Fruit fly (Drosophila melanogaster) whole organism, prepupa: ENCODE data around the gene CG11596.

Experiments used
- CG10631 ChIP-seq: fragments of 200-800 bp; sonication (Bioruptor generic); optimal IDR thresholded peaks from 2 replicates; lab custom pipeline; 2016; ENCODE audit warnings: missing biosample characterization, missing genetic modification characterization
- CG10669 ChIP-seq: fragments of 200-800 bp; sonication (Bioruptor generic); optimal IDR thresholded peaks from 3 replicates; lab custom pipeline; 2018; ENCODE audit warnings: missing biosample characterization, mild to moderate bottlenecking, missing genetic modification characterization, moderate library complexity
- CG11294 ChIP-seq: fragments of 200-800 bp; sonication (Bioruptor generic); IDR thresholded peaks from 2 replicates; pipeline ENCODE4 v1.3.6; 2022; ENCODE audit warnings: missing biosample characterization, missing genetic modification characterization
- CG11762 ChIP-seq: fragments of 200-800 bp; sonication (Bioruptor generic); optimal IDR thresholded peaks from 3 replicates; lab custom pipeline; 2016; ENCODE audit warnings: missing biosample characterization, missing genetic modification characterization; ENCODE audit not compliant: insufficient read depth
- CG11902 ChIP-seq: fragments of 200-800 bp; sonication (Bioruptor generic); optimal IDR thresholded peaks from 3 replicates; lab custom pipeline; 2016; ENCODE audit warnings: missing biosample characterization, missing genetic modification characterization
- CG15336 ChIP-seq: fragments of 200-800 bp; sonication (Bioruptor generic); IDR thresholded peaks from 2 replicates; pipeline ENCODE4 v1.3.6; 2022; ENCODE audit warnings: missing biosample characterization, missing genetic modification characterization
- CG16779 ChIP-seq: fragments of 200-800 bp; sonication (Bioruptor generic); optimal IDR thresholded peaks from 3 replicates; lab custom pipeline; 2017; ENCODE audit warnings: missing biosample characterization, mild to moderate bottlenecking, missing genetic modification characterization
- CG32006 ChIP-seq: fragments of 200-800 bp; sonication (Bioruptor generic); optimal IDR thresholded peaks from 3 replicates; lab custom pipeline; 2017; ENCODE audit warnings: missing biosample characterization, mild to moderate bottlenecking, missing genetic modification characterization
- CG34406 ChIP-seq: fragments of 200-800 bp; sonication (Bioruptor generic); optimal IDR thresholded peaks from 3 replicates; lab custom pipeline; 2016; ENCODE audit warnings: missing biosample characterization, missing genetic modification characterization
- CG3919 ChIP-seq: fragments of 200-800 bp; sonication (Bioruptor generic); optimal IDR thresholded peaks from 3 replicates; lab custom pipeline; 2016; ENCODE audit warnings: missing biosample characterization, missing genetic modification characterization
- CG4318 ChIP-seq: fragments of 200-800 bp; sonication (Bioruptor generic); optimal IDR thresholded peaks from 3 replicates; lab custom pipeline; 2017; ENCODE audit warnings: missing biosample characterization, mild to moderate bottlenecking, missing genetic modification characterization
- CG6163 ChIP-seq: fragments of 200-800 bp; sonication (Bioruptor generic); IDR thresholded peaks from 3 replicates; pipeline ENCODE4 v1.3.6; 2022; ENCODE audit warnings: missing biosample characterization, missing genetic modification characterization
- CG6276 ChIP-seq: fragments of 200-800 bp; sonication (Bioruptor generic); optimal IDR thresholded peaks from 2 replicates; lab custom pipeline; 2017; ENCODE audit warnings: missing biosample characterization, mild to moderate bottlenecking, missing genetic modification characterization
- CG6792 ChIP-seq: fragments of 200-800 bp; sonication (Bioruptor generic); optimal IDR thresholded peaks from 3 replicates; lab custom pipeline; 2016; ENCODE audit warnings: missing biosample characterization, missing genetic modification characterization
- CG6854 ChIP-seq: fragments of 200-800 bp; sonication (Bioruptor generic); optimal IDR thresholded peaks from 2 replicates; lab custom pipeline; 2017; ENCODE audit warnings: missing biosample characterization, mild to moderate bottlenecking, missing genetic modification characterization
- CG8119 ChIP-seq: fragments of 200-800 bp; sonication (Bioruptor generic); IDR thresholded peaks from 3 replicates; pipeline ENCODE4 v1.3.6; 2022; ENCODE audit warnings: missing biosample characterization, missing genetic modification characterization
- CG9139 ChIP-seq: fragments of 200-800 bp; sonication (Bioruptor generic); optimal IDR thresholded peaks from 3 replicates; lab custom pipeline; 2017; ENCODE audit warnings: missing biosample characterization, mild to moderate bottlenecking, missing genetic modification characterization
- Eip75B ChIP-seq: fragments of 200-800 bp; sonication (Bioruptor generic); optimal IDR thresholded peaks from 3 replicates; lab custom pipeline; 2016; ENCODE audit warnings: missing biosample characterization, missing genetic modification characterization
- Eip78C ChIP-seq: fragments of 200-800 bp; sonication (Bioruptor generic); peaks from one replicate; lab custom pipeline; 2016; ENCODE audit warnings: missing biosample characterization, missing genetic modification characterization
- Eip93F ChIP-seq: fragments of 200-800 bp; sonication (Bioruptor generic); optimal IDR thresholded peaks from 2 replicates; lab custom pipeline; 2016; ENCODE audit warnings: missing biosample characterization, mild to moderate bottlenecking, missing genetic modification characterization
- Ets96B ChIP-seq: fragments of 200-800 bp; optimal IDR thresholded peaks from 2 replicates; lab custom pipeline; 2019; ENCODE audit warnings: missing biosample characterization, mild to moderate bottlenecking, missing genetic modification characterization, moderate library complexity
- Gug ChIP-seq: fragments of 200-800 bp; sonication (Bioruptor generic); IDR thresholded peaks from 2 replicates; pipeline ENCODE4 v1.3.6; 2022; ENCODE audit warnings: missing biosample characterization, missing genetic modification characterization
- Hr4 ChIP-seq: fragments of 200-800 bp; sonication (Bioruptor generic); optimal IDR thresholded peaks from 3 replicates; lab custom pipeline; 2016; ENCODE audit warnings: missing biosample characterization, missing genetic modification characterization
- Met ChIP-seq: fragments of 200-800 bp; sonication (Bioruptor generic); optimal IDR thresholded peaks from 3 replicates; lab custom pipeline; 2016; ENCODE audit warnings: missing biosample characterization, missing genetic modification characterization
- Sox102F ChIP-seq: fragments of 200-800 bp; sonication (Bioruptor generic); optimal IDR thresholded peaks from 2 replicates; lab custom pipeline; 2016; ENCODE audit warnings: missing biosample characterization, mild to moderate bottlenecking, missing genetic modification characterization
- Sox14 ChIP-seq: fragments of 200-800 bp; sonication (Bioruptor generic); optimal IDR thresholded peaks from 3 replicates; lab custom pipeline; 2016; ENCODE audit warnings: missing biosample characterization, missing genetic modification characterization
- Sox15 ChIP-seq: fragments of 200-800 bp; sonication (Bioruptor generic); optimal IDR thresholded peaks from 3 replicates; lab custom pipeline; 2016; ENCODE audit warnings: missing biosample characterization, missing genetic modification characterization
- achi ChIP-seq: fragments of 200-800 bp; sonication (Bioruptor generic); optimal IDR thresholded peaks from 3 replicates; lab custom pipeline; 2016; ENCODE audit warnings: missing biosample characterization, missing genetic modification characterization
- cyc ChIP-seq: fragments of 200-800 bp; sonication (Bioruptor generic); optimal IDR thresholded peaks from 3 replicates; lab custom pipeline; 2016; ENCODE audit warnings: missing biosample characterization, missing genetic modification characterization
- dac ChIP-seq: fragments of 200-800 bp; sonication (Bioruptor generic); optimal IDR thresholded peaks from 2 replicates; lab custom pipeline; 2017; ENCODE audit warnings: missing biosample characterization, mild to moderate bottlenecking, missing genetic modification characterization
- eg ChIP-seq: fragments of 200-800 bp; sonication (Bioruptor generic); IDR thresholded peaks from 3 replicates; pipeline ENCODE4 v1.3.6; 2022; ENCODE audit warnings: missing biosample characterization, missing genetic modification characterization
- esn ChIP-seq: fragments of 200-800 bp; sonication (Bioruptor generic); optimal IDR thresholded peaks from 2 replicates; lab custom pipeline; 2016; ENCODE audit warnings: missing biosample characterization, mild to moderate bottlenecking, missing genetic modification characterization, moderate library complexity
- fkh ChIP-seq: fragments of 200-800 bp; sonication (Bioruptor generic); optimal IDR thresholded peaks from 3 replicates; lab custom pipeline; 2017; ENCODE audit warnings: missing biosample characterization, mild to moderate bottlenecking, missing genetic modification characterization, moderate library complexity
- lz ChIP-seq: fragments of 200-800 bp; sonication (Bioruptor generic); optimal IDR thresholded peaks from 3 replicates; lab custom pipeline; 2016; ENCODE audit warnings: missing biosample characterization, missing genetic modification characterization
- net ChIP-seq: fragments of 200-800 bp; sonication (Bioruptor generic); optimal IDR thresholded peaks from 3 replicates; lab custom pipeline; 2016; ENCODE audit warnings: missing biosample characterization, missing genetic modification characterization
- pdm3 ChIP-seq: fragments of 200-800 bp; sonication (Bioruptor generic); optimal IDR thresholded peaks from 3 replicates; lab custom pipeline; 2016; ENCODE audit warnings: missing biosample characterization, missing genetic modification characterization
- salr ChIP-seq, 2 experiments: fragments of 200-800 bp; sonication (Bioruptor generic); optimal IDR thresholded peaks; 3 replicates each; lab custom pipeline; 2016 to 2018; ENCODE audit warnings: missing biosample characterization in 2 of 2, missing genetic modification characterization in 2 of 2, mild to moderate bottlenecking in 1 of 2
- ss ChIP-seq, 2 experiments: fragments of 200-800 bp; sonication (Bioruptor generic); optimal IDR thresholded peaks; 2 replicates in 1 of 2; 3 replicates in 1 of 2; lab custom pipeline; 2017 to 2018; ENCODE audit warnings: mild to moderate bottlenecking in 2 of 2, missing biosample characterization in 2 of 2, missing genetic modification characterization in 2 of 2, moderate library complexity in 1 of 2
- svp ChIP-seq: fragments of 200-800 bp; sonication (Bioruptor generic); peaks from one replicate; lab custom pipeline; 2016; ENCODE audit warnings: missing biosample characterization, missing genetic modification characterization
- topi ChIP-seq: fragments of 200-800 bp; sonication (Bioruptor generic); optimal IDR thresholded peaks from 3 replicates; lab custom pipeline; 2016; ENCODE audit warnings: missing biosample characterization, missing genetic modification characterization
- vri ChIP-seq: fragments of 200-800 bp; sonication (Bioruptor generic); optimal IDR thresholded peaks from 3 replicates; lab custom pipeline; 2016; ENCODE audit warnings: missing biosample characterization, mild to moderate bottlenecking, missing genetic modification characterization

CG11596 gene

DNA sequence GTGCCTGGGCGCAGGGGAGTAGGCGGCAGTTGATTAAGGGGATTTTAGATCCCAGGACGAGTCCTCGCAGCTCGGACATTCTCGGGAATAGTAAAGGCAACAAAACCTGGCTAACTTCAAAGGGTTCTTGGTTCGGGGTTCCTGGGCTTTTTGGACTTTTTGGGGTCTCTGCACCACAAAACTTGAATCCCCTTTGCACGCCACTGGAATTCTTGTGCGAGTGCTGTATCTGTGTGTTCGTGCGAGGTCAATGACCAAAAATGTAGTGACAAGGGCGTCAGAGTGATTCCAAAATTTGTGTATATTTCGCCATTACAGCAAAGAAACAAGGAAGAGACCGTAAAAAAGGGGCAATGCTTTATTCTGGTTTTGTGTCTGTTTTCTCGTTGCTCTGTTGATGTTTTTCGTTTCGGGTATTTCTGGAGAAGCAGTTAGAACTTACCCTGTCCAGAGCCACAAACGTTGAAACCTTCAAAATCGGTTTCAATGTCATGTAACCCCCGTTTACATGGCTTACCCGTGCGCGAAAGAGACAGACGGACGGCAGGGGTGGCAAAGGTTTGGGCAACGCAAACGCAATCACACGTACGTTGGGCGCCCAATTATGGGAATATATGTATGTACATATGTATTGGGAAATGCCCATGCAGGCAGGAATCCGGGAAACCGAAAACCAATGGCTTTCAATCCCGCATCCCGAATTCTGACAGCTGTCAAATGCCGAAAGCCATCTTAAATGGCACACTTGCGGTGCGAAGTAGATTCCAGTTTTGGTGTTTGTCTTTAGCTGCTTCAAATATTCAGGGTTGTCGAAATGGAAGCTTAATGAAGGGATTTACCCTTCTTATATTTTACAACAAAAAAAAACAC lies 17.0 kb downstream of the CG11596 start (continued):
- TF ChIP-seq vri (GFP tag; lab: Kevin White, UChicago) (no peak), CG11294 (GFP tag; lab: Robert Waterston, UW) (no peak), CG11762 (GFP tag; lab: Kevin White, UChicago) (no peak), CG6163 (peak; percentile 51; the same call in 2 of the 3 replicates), CG9139 (GFP tag; lab: Kevin White, UChicago) (no peak), esn (peak; percentile 82), Eip75B (GFP tag; lab: Kevin White, UChicago) (peak; percentile 55), Ets96B (tag; lab: Kevin White, UChicago) (peak; percentile 4), lz (GFP tag; lab: Kevin White, UChicago) (peak; percentile 88), CG15336 (0 out of 2 replicates have a peak, but pooled peaks have one; percentile 6), eg (0 out of 3 replicates have a peak, but pooled peaks have one; percentile 8), Hr4 (GFP tag; lab: Kevin White, UChicago) (no peak), Eip78C (peak; percentile 70), dac (GFP tag; lab: Kevin White, UChicago) (no peak), CG10631 (GFP tag; lab: Kevin White, UChicago) (peak; percentile 56), achi (GFP tag; lab: Kevin White, UChicago) (peak; percentile 22), Sox14 (GFP tag; lab: Kevin White, UChicago) (peak; percentile 57), Eip93F (GFP tag; lab: Kevin White, UChicago) (peak; percentile 71), Sox102F (GFP tag; lab: Kevin White, UChicago) (peak; percentile 80), Met (GFP tag; lab: Kevin White, UChicago) (peak; percentile 85), salr (GFP tag; optimal IDR thresholded peaks at IDR 0.05; lab: Kevin White, UChicago) (peak in 1 of 2 experiments; percentile 16), pdm3 (GFP tag; lab: Kevin White, UChicago) (peak; percentile 40)
- TF ChIP-seq, all 60 proteins: peak for 37

DNA sequence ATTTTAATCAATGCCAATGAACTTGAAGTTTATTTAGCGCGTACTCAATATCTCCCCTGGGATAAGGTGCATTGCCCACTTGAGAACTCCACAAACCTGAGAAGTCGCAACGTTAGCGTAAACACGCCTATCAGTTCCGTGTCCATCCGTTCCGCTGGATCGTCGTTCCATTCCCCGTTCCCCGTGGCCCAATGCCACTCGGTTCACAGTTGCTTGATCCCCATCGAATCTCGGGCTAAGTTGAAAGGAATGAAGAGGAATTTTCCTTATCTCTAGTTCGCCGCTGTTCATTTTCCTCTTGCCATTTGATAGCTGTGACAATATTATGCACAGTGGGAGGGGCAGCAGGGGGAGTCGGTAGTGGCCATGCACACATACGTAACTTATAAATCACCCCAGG lies 17.8 kb downstream of the CG11596 start:
- TF ChIP-seq svp (GFP tag; lab: Kevin White, UChicago) (peak; percentile 95), Eip78C (peak; percentile 2), vri (GFP tag; lab: Kevin White, UChicago) (peak; percentile 37), net (no peak)

DNA sequence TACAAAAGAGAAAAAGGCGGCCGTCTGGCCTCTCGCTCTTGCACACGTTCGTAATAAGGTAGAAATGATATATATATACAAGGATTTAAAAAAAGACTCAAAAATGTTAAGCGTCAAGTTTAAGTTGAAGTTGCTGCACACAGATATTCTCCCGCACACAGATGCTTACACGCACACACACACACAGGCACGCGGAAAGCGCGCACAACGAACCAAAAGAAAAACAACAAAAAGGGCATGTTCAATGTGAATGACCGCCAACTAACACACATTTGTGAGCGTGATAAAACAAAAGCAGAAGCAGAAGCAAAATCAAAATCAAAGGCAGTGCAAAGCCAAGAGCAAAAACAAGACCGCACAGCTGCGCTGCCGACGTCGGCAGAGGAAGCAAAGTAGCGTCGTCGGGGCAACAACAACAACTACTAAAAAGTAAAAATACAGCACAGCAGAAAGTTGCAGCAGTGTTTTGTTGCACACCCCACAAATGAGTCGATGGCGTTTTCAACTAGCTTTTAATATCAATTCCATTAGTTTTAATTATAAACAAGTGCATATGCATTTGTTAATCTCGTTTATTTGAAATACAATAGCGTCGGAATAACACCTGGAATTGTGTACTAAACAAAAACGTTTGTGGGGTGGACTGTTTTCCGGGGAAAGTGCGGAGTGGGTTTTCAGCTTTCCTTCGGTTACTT lies 19.8 kb downstream of the CG11596 start:
- TF ChIP-seq eg (peak; percentile 99), CG8119 (GFP tag; lab: Robert Waterston, UW) (peak; percentile 99), CG10669 (peak; percentile 98), esn (peak; percentile 99), topi (GFP tag; lab: Kevin White, UChicago) (peak; percentile 99), CG16779 (tag; lab: Kevin White, UChicago) (peak; percentile 96), CG6854 (GFP tag; lab: Kevin White, UChicago) (peak; percentile 94), cyc (peak; percentile 98), CG34406 (peak; percentile 97), CG10631 (GFP tag; lab: Kevin White, UChicago) (peak; percentile 98), Eip78C (peak; percentile 100), Met (GFP tag; lab: Kevin White, UChicago) (peak; percentile 99), CG11762 (GFP tag; lab: Kevin White, UChicago) (peak; percentile 98), CG4318 (peak; percentile 97), CG6163 (peak; percentile 99), pdm3 (GFP tag; lab: Kevin White, UChicago) (peak; percentile 99), fkh (peak; percentile 18), lz (GFP tag; lab: Kevin White, UChicago) (peak; percentile 99), CG6276 (GFP tag; lab: Kevin White, UChicago) (peak; percentile 98), vri (GFP tag; lab: Kevin White, UChicago) (no peak), Ets96B (tag; lab: Kevin White, UChicago) (peak; percentile 97), salr (GFP tag; optimal IDR thresholded peaks at IDR 0.05; lab: Kevin White, UChicago) (peak; percentile 95 to 97), Eip75B (GFP tag; lab: Kevin White, UChicago) (peak; percentile 99), CG6792 (peak; percentile 99), Gug (GFP tag; lab: Robert Waterston, UW) (peak; percentile 97), Sox15 (peak; percentile 96), ss (GFP tag; optimal IDR thresholded peaks at IDR 0.05; lab: Kevin White, UChicago) (peak; percentile 95 to 96), CG3919 (GFP tag; lab: Kevin White, UChicago) (peak; percentile 99), CG11902 (GFP tag; lab: Kevin White, UChicago) (peak; percentile 96), CG11294 (GFP tag; lab: Robert Waterston, UW) (peak; percentile 94), Sox102F (GFP tag; lab: Kevin White, UChicago) (peak; percentile 98), CG32006 (GFP tag; lab: Kevin White, UChicago) (peak; percentile 99)
